Worm (Caenorhabditis elegans): Measurements from ENCODE around the gene vrp-1.

- TF ChIP-seq lin-32 (GFP tag; optimal IDR thresholded peaks at IDR 0.05) = no peak
- no peak for TF ChIP-seq ces-1 (GFP tag; optimal IDR thresholded peaks at IDR 0.05)
- TF ChIP-seq mab-5 (tag; optimal IDR thresholded peaks at IDR 0.05) = no peak
- TF ChIP-seq mls-2 (tag; optimal IDR thresholded peaks at IDR 0.05) = no peak
- no peak for TF ChIP-seq unc-39 (tag; optimal IDR thresholded peaks at IDR 0.05)
- no peak for TF ChIP-seq nhr-237 (tag; optimal IDR thresholded peaks at IDR 0.05)
- TF ChIP-seq mep-1 (tag; optimal IDR thresholded peaks at IDR 0.05) = no peak
- no peak for TF ChIP-seq unc-62 (GFP tag; optimal IDR thresholded peaks at IDR 0.05)
- TF ChIP-seq ztf-11 (tag; optimal IDR thresholded peaks at IDR 0.05) = no peak
- no peak for TF ChIP-seq nhr-28 (tag; optimal IDR thresholded peaks at IDR 0.05)
- TF ChIP-seq elt-1 (tag; optimal IDR thresholded peaks at IDR 0.05; ENCODE audit: borderline replicate concordance, insufficient read depth) = no peak
- no peak for TF ChIP-seq nhr-76 (tag; optimal IDR thresholded peaks at IDR 0.05)
Observed at ce11 chrIV:2995372-2995771, 17.0 kb upstream of the vrp-1 start, which contains the start of gene Y54G2A.26.

All from whole organism, mixed stage, embryonic.